Fruit fly (Drosophila melanogaster): Measurements from ENCODE around the gene CG32269.

Gene CG32269

dm6 chr3L:3164951-3165350 is 43.8 kb downstream of the CG32269 start, which contains the start of gene CG32280 (continued):
- no peak for TF ChIP-seq CG13123 (GFP tag; optimal IDR thresholded peaks at IDR 0.05)
- TF ChIP-seq CG9797 (GFP tag; optimal IDR thresholded peaks at IDR 0.05) = peak; percentile 77
- TF ChIP-seq Sin3A (optimal IDR thresholded peaks at IDR 0.05) = peak; percentile 41
- peak; percentile 35; the same call in 1 of the 3 replicates for TF ChIP-seq dysf (GFP tag; IDR thresholded peaks at IDR 0.05)
- TF ChIP-seq gt (GFP tag; IDR thresholded peaks at IDR 0.05) = no peak
- peak; percentile 86 for TF ChIP-seq gfzf (GFP tag; optimal IDR thresholded peaks at IDR 0.05)
- TF ChIP-seq CG4424 (GFP tag; optimal IDR thresholded peaks at IDR 0.05) = peak; percentile 6
- peak; percentile 26 for TF ChIP-seq CoRest (tag; optimal IDR thresholded peaks at IDR 0.05)
- peak; percentile 77 for TF ChIP-seq inv (GFP tag; IDR thresholded peaks at IDR 0.05; ENCODE audit: partially characterized antibody)
- TF ChIP-seq C15 (GFP tag; IDR thresholded peaks at IDR 0.05) = no peak
- no peak for TF ChIP-seq Sox100B (GFP tag; optimal IDR thresholded peaks at IDR 0.05)
- TF ChIP-seq CG8290 (GFP tag; optimal IDR thresholded peaks at IDR 0.05) = peak; percentile 19
- TF ChIP-seq CG8290 (tag; optimal IDR thresholded peaks at IDR 0.05) = no peak
- TF ChIP-seq Xrp1 (GFP tag; IDR thresholded peaks at IDR 0.05) = 0 out of 2 replicates have a peak, but pooled peaks have one; percentile 5
- peak; percentile 32; the same call in 1 of the 2 replicates for TF ChIP-seq CG32532 (GFP tag; IDR thresholded peaks at IDR 0.05)
- 0 out of 3 replicates have a peak, but pooled peaks have one; percentile 12 for TF ChIP-seq CG17361 (GFP tag; IDR thresholded peaks at IDR 0.05)
- TF ChIP-seq CG15601 (tag; optimal IDR thresholded peaks at IDR 0.05) = no peak
- peak; percentile 85 for TF ChIP-seq BEAF-32 (GFP tag; optimal IDR thresholded peaks at IDR 0.05)
- peak; percentile 24 for TF ChIP-seq YL-1 (GFP tag; optimal IDR thresholded peaks at IDR 0.05)
- peak; percentile 65 for TF ChIP-seq stwl (tag; optimal IDR thresholded peaks at IDR 0.05)
- TF ChIP-seq pfk (GFP tag; optimal IDR thresholded peaks at IDR 0.05) = peak; percentile 69
- peak; percentile 24 for TF ChIP-seq CG3281 (GFP tag; optimal IDR thresholded peaks at IDR 0.05)
- TF ChIP-seq so (GFP tag; IDR thresholded peaks at IDR 0.05) = 0 out of 3 replicates have a peak, but pooled peaks have one; percentile 32
- TF ChIP-seq CG9817 (tag; optimal IDR thresholded peaks at IDR 0.05) = no peak
- peak; percentile 40; the same call in 1 of the 2 replicates for TF ChIP-seq NFAT (GFP tag; IDR thresholded peaks at IDR 0.05)
- TF ChIP-seq CG13296 (GFP tag; optimal IDR thresholded peaks at IDR 0.05) = peak; percentile 55
- TF ChIP-seq CG11398 (GFP tag; optimal IDR thresholded peaks at IDR 0.05) = peak; percentile 13
- peak; percentile 47 for TF ChIP-seq CG8924 (tag; optimal IDR thresholded peaks at IDR 0.05)
- no peak for TF ChIP-seq Trl (optimal IDR thresholded peaks at IDR 0.05)
- peak; percentile 15 for TF ChIP-seq Trl (GFP tag; optimal IDR thresholded peaks at IDR 0.05)
- TF ChIP-seq nerfin-1 (tag; optimal IDR thresholded peaks at IDR 0.05) = peak; percentile 58
- peak; percentile 77 for TF ChIP-seq CG3995 (GFP tag; optimal IDR thresholded peaks at IDR 0.05)
- TF ChIP-seq ato (GFP tag; IDR thresholded peaks at IDR 0.05; ENCODE audit: partially characterized antibody) = peak; percentile 85
- TF ChIP-seq Dek (tag; optimal IDR thresholded peaks at IDR 0.05) = no peak
- peak; percentile 13 for TF ChIP-seq Xbp1 (GFP tag; optimal IDR thresholded peaks at IDR 0.05)
- TF ChIP-seq HmgZ (tag; optimal IDR thresholded peaks at IDR 0.05) = peak; percentile 59
- TF ChIP-seq Pdp1 (GFP tag; optimal IDR thresholded peaks at IDR 0.05) = peak in 1 of 2 experiments; percentile 49
- peak; percentile 45; the same call in 2 of the 4 replicates for TF ChIP-seq Gug (GFP tag; IDR thresholded peaks at IDR 0.05)
- 0 out of 2 replicates have a peak, but pooled peaks have one; percentile 12 for TF ChIP-seq Adf1 (GFP tag; IDR thresholded peaks at IDR 0.05)
- peak; percentile 92 for TF ChIP-seq zen2 (GFP tag; IDR thresholded peaks at IDR 0.05; ENCODE audit: partially characterized antibody)
- TF ChIP-seq sna (GFP tag; IDR thresholded peaks at IDR 0.05; ENCODE audit: partially characterized antibody) = peak; percentile 81
- TF ChIP-seq dpn (GFP tag; optimal IDR thresholded peaks at IDR 0.05) = peak; percentile 13 to 38
- no peak for TF ChIP-seq CG1024 (GFP tag; IDR thresholded peaks at IDR 0.05)
- peak; percentile 91 for TF ChIP-seq sens (GFP tag)
- no peak for TF ChIP-seq CG11093 (GFP tag; IDR thresholded peaks at IDR 0.05)
- TF ChIP-seq CG12104 (GFP tag; optimal IDR thresholded peaks at IDR 0.05) = no peak
- TF ChIP-seq CG17186 (GFP tag; optimal IDR thresholded peaks at IDR 0.05) = peak; percentile 4
- TF ChIP-seq MBD-R2 (GFP tag; IDR thresholded peaks at IDR 0.05) = peak; percentile 82
- TF ChIP-seq Doc2 (GFP tag; IDR thresholded peaks at IDR 0.05) = no peak
- TF ChIP-seq Nf-YA (GFP tag; IDR thresholded peaks at IDR 0.05) = no peak
- peak; percentile 5 for TF ChIP-seq ERR (GFP tag; optimal IDR thresholded peaks at IDR 0.05)
- TF ChIP-seq D19A (tag; optimal IDR thresholded peaks at IDR 0.05) = peak; percentile 17
